Worm (Caenorhabditis elegans) whole organism, L4/young adult: Measurements from ENCODE around the gene R07H5.16.

Experiments used
- W03F9.2 ChIP-seq: fragments of 150-350 bp; optimal IDR thresholded peaks from 2 replicates; lab custom pipeline; 2014; ENCODE audit warnings: missing biosample characterization, missing genetic modification characterization
- him-1 ChIP-seq: sonication (generic microtip); optimal IDR thresholded peaks from 2 replicates; lab custom pipeline; 2016; ENCODE audit warnings: missing genotype, missing genetic modification reagents, missing genetic modification characterization, missing compliant biosample characterization

DNA sequence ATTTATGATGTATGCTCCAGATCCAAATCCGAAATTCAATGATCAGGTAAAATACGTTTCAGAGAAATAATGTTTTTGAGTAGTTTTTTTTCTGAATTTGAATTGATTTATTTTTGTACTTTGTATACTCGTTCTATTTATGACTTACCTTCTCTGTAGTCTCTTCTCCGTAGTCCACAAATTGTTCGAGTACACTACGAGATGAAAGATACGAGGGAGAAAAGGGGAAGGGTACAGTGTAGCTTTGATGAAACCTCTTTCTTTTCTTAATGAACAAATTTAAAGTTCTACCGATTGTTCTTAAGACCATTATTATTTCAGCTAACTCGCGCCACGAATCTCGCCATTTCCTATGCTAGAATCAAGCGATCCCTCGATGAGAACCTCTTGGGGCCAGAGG is 19.1 kb upstream of the R07H5.16 start:
- TF ChIP-seq him-1 (tag; lab: Kevin White, UChicago) (no peak), W03F9.2 (tag; lab: Kevin White, UChicago) (no peak)
